Fruit fly (Drosophila melanogaster) S2 (cell line): ENCODE measurements around the gene Slh.

ENCODE experiments used
- CG8478 ChIP-seq: fragments of >200 bp; optimal IDR thresholded peaks from 2 replicates; lab custom pipeline; 2018
- CTCF ChIP-seq, 2 experiments: fragments of >200 bp; optimal IDR thresholded peaks; 2 replicates each; lab custom pipeline; 2018

- TF ChIP-seq CTCF (optimal IDR thresholded peaks at IDR 0.05; lab: Kevin White, UChicago), result no peak
- no peak for TF ChIP-seq CG8478 (lab: Kevin White, UChicago)
Observed at dm6 chr2L:2462306-2462844, 30.1 kb downstream of the Slh start.
